Fruit fly (Drosophila melanogaster) whole organism, wandering third instar larva: ENCODE measurements around the gene CG13075.

Source experiments
- Abd-B ChIP-seq: fragments of >200 bp; optimal IDR thresholded peaks from 2 replicates; lab custom pipeline; 2017; ENCODE audit warnings: missing biosample characterization, missing genetic modification characterization
- CG32264 ChIP-seq: fragments of 200-800 bp; sonication (Bioruptor generic); optimal IDR thresholded peaks from 2 replicates; lab custom pipeline; 2016; ENCODE audit warnings: missing biosample characterization, missing genetic modification characterization
- CG9705 ChIP-seq: fragments of 200-800 bp; sonication (Bioruptor generic); optimal IDR thresholded peaks from 2 replicates; lab custom pipeline; 2018; ENCODE audit warnings: missing biosample characterization, mild to moderate bottlenecking, missing genetic modification characterization
- CrebA ChIP-seq: fragments of 200-800 bp; sonication (Bioruptor generic); optimal IDR thresholded peaks from 2 replicates; lab custom pipeline; 2016; ENCODE audit warnings: missing biosample characterization, mild to moderate bottlenecking, missing genetic modification characterization, borderline replicate concordance
- Dif ChIP-seq: fragments of 200-275, 200-300 bp; sonication (Bioruptor generic); optimal IDR thresholded peaks from 2 replicates; lab custom pipeline; 2018; ENCODE audit warnings: missing biosample characterization, missing genetic modification characterization; ENCODE audit not compliant: partially characterized antibody
- HLH106 ChIP-seq: fragments of 200-800 bp; optimal IDR thresholded peaks from 3 replicates; lab custom pipeline; 2019; ENCODE audit warnings: missing biosample characterization, mild to moderate bottlenecking, missing genetic modification characterization, moderate library complexity
- Hnf4 ChIP-seq: fragments of 200-800 bp; sonication (Bioruptor generic); optimal IDR thresholded peaks from 2 replicates; lab custom pipeline; 2016; ENCODE audit warnings: missing biosample characterization, mild to moderate bottlenecking, missing genetic modification characterization
- Hr78 ChIP-seq: fragments of >200 bp; optimal IDR thresholded peaks from 2 replicates; lab custom pipeline; 2017; ENCODE audit warnings: missing biosample characterization, missing genetic modification characterization
- Hr83 ChIP-seq: fragments of 200-300 bp; sonication (Bioruptor generic); optimal IDR thresholded peaks from 2 replicates; lab custom pipeline; 2016; ENCODE audit warnings: missing biosample characterization, mild to moderate bottlenecking, missing genetic modification characterization, moderate library complexity; ENCODE audit not compliant: poor library complexity, severe bottlenecking
- Jra ChIP-seq: sonication (Bioruptor generic); optimal IDR thresholded peaks from 2 replicates; lab custom pipeline; 2016; ENCODE audit warnings: missing biosample characterization, missing genetic modification characterization
- Mio ChIP-seq: sonication (Bioruptor generic); optimal IDR thresholded peaks from 2 replicates; lab custom pipeline; 2016; ENCODE audit warnings: missing biosample characterization, missing genetic modification characterization
- Myc ChIP-seq: fragments of >200 bp; optimal IDR thresholded peaks from 2 replicates; lab custom pipeline; 2017
- N ChIP-seq: fragments of >200 bp; optimal IDR thresholded peaks from 2 replicates; lab custom pipeline; 2018; ENCODE audit warnings: missing biosample characterization, missing external identifiers, missing genetic modification characterization
- OdsH ChIP-seq: fragments of 200-800 bp; sonication (Bioruptor generic); optimal IDR thresholded peaks from 2 replicates; lab custom pipeline; 2016; ENCODE audit warnings: missing biosample characterization, mild to moderate bottlenecking, missing genetic modification characterization
- Rel ChIP-seq, 2 experiments: fragments of 200-800 bp; sonication (Bioruptor generic) in 1 of 2; optimal IDR thresholded peaks; 2 replicates in 1 of 2; 3 replicates in 1 of 2; lab custom pipeline; 2016 to 2019; ENCODE audit warnings: mild to moderate bottlenecking in 2 of 2, missing biosample characterization in 2 of 2, missing genetic modification characterization in 2 of 2, moderate library complexity in 1 of 2
- Sp1 ChIP-seq: fragments of 200-800 bp; sonication (Bioruptor generic); optimal IDR thresholded peaks from 3 replicates; lab custom pipeline; 2019; ENCODE audit warnings: missing biosample characterization, mild to moderate bottlenecking, missing genetic modification characterization, moderate library complexity
- Vsx2 ChIP-seq: fragments of 200-300, 225-300 bp; sonication (Bioruptor generic); optimal IDR thresholded peaks from 2 replicates; lab custom pipeline; 2018; ENCODE audit warnings: missing biosample characterization, missing genetic modification characterization; ENCODE audit not compliant: partially characterized antibody
- br ChIP-seq: fragments of 200-800 bp; sonication (Bioruptor generic); optimal IDR thresholded peaks from 2 replicates; lab custom pipeline; 2016; ENCODE audit warnings: missing biosample characterization, missing genetic modification characterization
- brk ChIP-seq: fragments of 200-800 bp; sonication (Bioruptor generic); optimal IDR thresholded peaks from 2 replicates; lab custom pipeline; 2016; ENCODE audit warnings: missing biosample characterization, mild to moderate bottlenecking, missing genetic modification characterization
- dl ChIP-seq, 2 experiments: fragments of 175-275, 200-275 bp in 1 of 2; fragments of 200-275 bp in 1 of 2; sonication (Bioruptor generic); optimal IDR thresholded peaks; lab custom pipeline; 2018; ENCODE audit warnings: mild to moderate bottlenecking in 2 of 2, missing biosample characterization in 2 of 2, missing genetic modification characterization in 2 of 2, moderate library complexity in 2 of 2; ENCODE audit not compliant: partially characterized antibody in 2 of 2, insufficient read depth in 1 of 2
- dmrt93B ChIP-seq: fragments of 200-800 bp; sonication (Bioruptor generic); optimal IDR thresholded peaks from 2 replicates; lab custom pipeline; 2018; ENCODE audit warnings: missing biosample characterization, mild to moderate bottlenecking, missing genetic modification characterization
- dsf ChIP-seq: sonication (Bioruptor generic); optimal IDR thresholded peaks from 2 replicates; lab custom pipeline; 2016; ENCODE audit warnings: missing biosample characterization, missing genetic modification characterization, borderline replicate concordance
- foxo ChIP-seq, 2 experiments: fragments of 200-800 bp; sonication (Bioruptor generic); optimal IDR thresholded peaks; 2 replicates in 1 of 2; 3 replicates in 1 of 2; lab custom pipeline; 2016 to 2017; ENCODE audit warnings: missing biosample characterization in 2 of 2, missing genetic modification characterization in 2 of 2
- fru ChIP-seq: fragments of 200-800 bp; sonication (Bioruptor generic); optimal IDR thresholded peaks from 3 replicates; lab custom pipeline; 2016; ENCODE audit warnings: missing biosample characterization, mild to moderate bottlenecking, missing genetic modification characterization
- h ChIP-seq: fragments of 200-800 bp; sonication (Bioruptor generic); optimal IDR thresholded peaks from 3 replicates; lab custom pipeline; 2016; ENCODE audit warnings: missing biosample characterization, mild to moderate bottlenecking, missing genetic modification characterization
- jim ChIP-seq: fragments of 175-275, 200-325 bp; sonication (Bioruptor generic); optimal IDR thresholded peaks from 2 replicates; lab custom pipeline; 2016; ENCODE audit warnings: missing biosample characterization, mild to moderate bottlenecking, missing genetic modification characterization
- lola ChIP-seq: fragments of >200 bp; optimal IDR thresholded peaks from 2 replicates; lab custom pipeline; 2017; ENCODE audit warnings: missing biosample characterization, missing genetic modification characterization
- pan ChIP-seq: fragments of >200 bp; optimal IDR thresholded peaks from 2 replicates; lab custom pipeline; 2017
- psq ChIP-seq: fragments of 200-800 bp; sonication (Bioruptor generic); optimal IDR thresholded peaks from 3 replicates; lab custom pipeline; 2017; ENCODE audit warnings: missing biosample characterization, mild to moderate bottlenecking, missing genetic modification characterization, moderate library complexity
- rgr ChIP-seq: fragments of 200-800 bp; sonication (Bioruptor generic); optimal IDR thresholded peaks from 3 replicates; lab custom pipeline; 2016; ENCODE audit warnings: missing biosample characterization, mild to moderate bottlenecking, missing genetic modification characterization
- sage ChIP-seq: fragments of 200-800 bp; sonication (Bioruptor generic); optimal IDR thresholded peaks from 2 replicates; lab custom pipeline; 2016; ENCODE audit warnings: missing biosample characterization, mild to moderate bottlenecking, missing genetic modification characterization
- sv ChIP-seq: fragments of 200-800 bp; sonication (Bioruptor generic); optimal IDR thresholded peaks from 3 replicates; lab custom pipeline; 2016; ENCODE audit warnings: missing biosample characterization, missing genetic modification characterization
- tai ChIP-seq: sonication (Bioruptor generic); optimal IDR thresholded peaks from 2 replicates; lab custom pipeline; 2016; ENCODE audit warnings: missing biosample characterization, missing genetic modification characterization
- woc ChIP-seq: sonication (Bioruptor generic); optimal IDR thresholded peaks from 2 replicates; lab custom pipeline; 2016; ENCODE audit warnings: missing biosample characterization, mild to moderate bottlenecking, missing genetic modification characterization

The CG13075 gene

DNA sequence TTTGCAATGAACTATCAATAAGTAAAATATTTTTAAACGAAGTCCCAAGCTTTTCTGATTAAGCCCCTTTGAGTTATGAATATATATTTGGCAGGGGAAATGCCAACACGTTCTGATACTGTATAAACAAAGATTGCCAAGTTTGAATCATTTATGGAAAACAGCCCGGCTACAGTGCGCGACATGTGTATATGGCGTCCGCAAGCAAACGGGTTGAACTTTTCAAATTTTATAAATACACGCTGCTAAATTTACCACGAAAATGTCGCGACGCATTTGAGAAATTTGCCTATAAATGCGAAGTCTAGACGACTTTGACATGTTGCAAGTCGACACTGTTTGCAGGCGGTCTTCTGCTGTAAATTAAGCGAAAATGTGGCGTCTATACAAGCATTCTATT lies 35.7 kb upstream of the CG13075 start (continued):
- TF ChIP-seq dmrt93B (GFP tag; lab: Kevin White, UChicago) (peak; percentile 13), HLH106 (tag; lab: Kevin White, UChicago) (peak; percentile 67), Vsx2 (GFP tag; lab: Kevin White, UChicago) (no peak)

DNA sequence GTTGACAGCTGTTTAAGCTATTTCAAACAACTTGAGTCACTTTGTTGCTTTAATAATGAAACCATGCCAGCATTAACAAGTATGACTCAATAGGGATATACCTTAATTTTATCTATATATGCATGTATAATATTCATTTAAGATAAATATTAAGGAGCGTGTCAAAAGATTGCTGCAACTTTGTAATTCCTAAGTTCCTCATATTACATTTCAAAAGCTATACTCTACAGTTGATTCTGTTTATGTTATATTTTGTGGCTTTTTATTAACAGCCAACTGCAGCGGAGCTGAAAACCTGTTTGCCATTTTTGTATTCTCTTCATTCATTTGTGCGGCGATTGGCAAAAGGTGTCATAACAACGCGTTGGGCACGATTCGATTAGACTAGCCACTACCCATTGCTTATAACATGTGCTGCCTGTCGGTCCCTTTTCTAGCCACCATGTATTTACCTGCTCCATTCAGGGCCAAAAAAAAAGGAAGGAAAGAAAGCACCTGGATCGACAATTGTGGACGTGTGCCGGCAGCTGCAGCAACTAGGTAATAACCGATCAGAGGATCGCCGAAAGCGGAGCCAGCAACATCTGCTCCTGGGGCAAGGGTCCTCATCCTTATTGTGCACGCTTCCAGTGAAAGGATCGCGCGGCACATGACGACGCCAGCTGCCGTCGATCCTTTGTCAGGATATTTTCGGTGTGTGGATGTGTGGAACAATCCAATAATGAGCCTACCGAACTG lies 34.9 kb upstream of the CG13075 start:
- TF ChIP-seq sage (GFP tag; lab: Kevin White, UChicago) (peak; percentile 3), foxo (GFP tag; optimal IDR thresholded peaks at IDR 0.05; lab: Kevin White, UChicago) (no peak), Sp1 (GFP tag; lab: Kevin White, UChicago) (no peak), dl (GFP tag; optimal IDR thresholded peaks at IDR 0.05; lab: Kevin White, UChicago; ENCODE audit: insufficient read depth in 1 of 2, partially characterized antibody in 2 of 2) (peak in 1 of 2 experiments; percentile 14), Hr83 (GFP tag; lab: Kevin White, UChicago) (no peak), fru (GFP tag; lab: Kevin White, UChicago) (no peak), rgr (GFP tag; lab: Kevin White, UChicago) (peak; percentile 15), psq (GFP tag; lab: Kevin White, UChicago) (no peak), Hr78 (GFP tag; lab: Kevin White, UChicago) (no peak), Mio (GFP tag; lab: Kevin White, UChicago) (no peak), Jra (GFP tag; lab: Kevin White, UChicago) (no peak), brk (GFP tag; lab: Kevin White, UChicago) (no peak), HLH106 (tag; lab: Kevin White, UChicago) (no peak), CG9705 (GFP tag; lab: Kevin White, UChicago) (no peak), lola (GFP tag; lab: Kevin White, UChicago) (no peak), sv (no peak), Abd-B (GFP tag; lab: Kevin White, UChicago) (no peak), Rel (GFP tag; optimal IDR thresholded peaks at IDR 0.05; lab: Kevin White, UChicago) (no peak), Rel (tag; optimal IDR thresholded peaks at IDR 0.05; lab: Kevin White, UChicago) (no peak), Myc (no peak), Dif (GFP tag; lab: Kevin White, UChicago) (no peak), tai (GFP tag; lab: Kevin White, UChicago) (no peak), CG32264 (GFP tag; lab: Kevin White, UChicago) (no peak), h (GFP tag; lab: Kevin White, UChicago) (no peak), jim (GFP tag; lab: Kevin White, UChicago) (no peak), dsf (GFP tag; lab: Kevin White, UChicago) (no peak), OdsH (GFP tag; lab: Kevin White, UChicago) (no peak), woc (GFP tag; lab: Kevin White, UChicago) (peak; percentile 1), Hnf4 (GFP tag; lab: Kevin White, UChicago) (no peak), Vsx2 (GFP tag; lab: Kevin White, UChicago) (no peak), br (no peak), pan (lab: Kevin White, UChicago) (no peak)

DNA sequence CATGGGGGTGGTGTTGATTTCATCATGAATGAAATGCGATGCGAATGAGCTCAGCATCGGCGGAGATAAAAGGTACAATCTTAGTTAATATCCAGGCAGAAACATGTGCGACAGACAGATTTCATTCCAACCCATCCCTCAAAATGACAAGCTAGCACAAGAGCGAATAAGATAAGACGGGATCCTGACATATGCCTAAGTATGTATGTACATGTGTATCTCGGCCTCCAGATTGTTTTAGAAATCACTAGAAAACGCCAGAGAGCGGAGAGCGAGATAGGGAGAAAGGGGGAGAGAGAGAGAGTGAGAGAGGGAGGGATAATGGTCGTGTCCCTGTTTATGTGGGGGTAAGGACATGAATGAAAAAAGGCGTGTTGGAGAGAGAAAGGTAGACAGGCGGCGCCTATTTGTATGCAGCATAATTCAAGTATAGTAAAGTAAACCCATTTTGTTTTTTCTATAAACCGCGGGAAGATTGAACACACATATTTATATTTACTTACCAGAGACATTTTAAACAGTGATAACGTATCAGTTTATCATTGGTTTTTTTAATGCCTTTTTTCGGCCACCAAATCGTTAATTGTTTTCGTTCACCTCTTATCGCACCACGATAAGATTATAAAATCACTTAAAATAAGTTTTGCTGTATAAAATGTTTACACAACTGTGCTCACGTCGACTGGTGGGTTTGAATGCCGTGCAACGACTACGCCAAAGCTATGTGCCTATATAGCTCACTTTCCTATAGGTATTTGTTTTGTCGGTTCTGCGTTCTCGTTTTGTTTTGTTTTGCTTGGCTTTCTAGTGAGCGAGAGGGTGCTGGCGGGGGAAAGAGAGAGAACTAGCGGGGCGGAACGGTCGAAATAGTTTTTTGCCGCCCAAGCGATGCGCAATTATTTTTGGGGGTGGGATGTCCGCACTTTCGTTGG lies 33.6 kb upstream of the CG13075 start:
- TF ChIP-seq Hr83 (GFP tag; lab: Kevin White, UChicago) (peak; percentile 6), Rel (GFP tag; optimal IDR thresholded peaks at IDR 0.05; lab: Kevin White, UChicago) (no peak), Rel (tag; optimal IDR thresholded peaks at IDR 0.05; lab: Kevin White, UChicago) (peak; percentile 5), Jra (GFP tag; lab: Kevin White, UChicago) (peak; percentile 38), Sp1 (GFP tag; lab: Kevin White, UChicago) (peak; percentile 63), dmrt93B (GFP tag; lab: Kevin White, UChicago) (no peak), N (GFP tag; lab: Kevin White, UChicago) (no peak), Dif (GFP tag; lab: Kevin White, UChicago) (no peak), h (GFP tag; lab: Kevin White, UChicago) (peak; percentile 58), Abd-B (GFP tag; lab: Kevin White, UChicago) (no peak), OdsH (GFP tag; lab: Kevin White, UChicago) (no peak), br (peak; percentile 2), sv (peak; percentile 32), rgr (GFP tag; lab: Kevin White, UChicago) (no peak), brk (GFP tag; lab: Kevin White, UChicago) (peak; percentile 27), Mio (GFP tag; lab: Kevin White, UChicago) (no peak), Hnf4 (GFP tag; lab: Kevin White, UChicago) (peak; percentile 22), foxo (GFP tag; optimal IDR thresholded peaks at IDR 0.05; lab: Kevin White, UChicago) (no peak), CrebA (GFP tag; lab: Kevin White, UChicago) (peak; percentile 64)
- TF ChIP-seq, all 38 proteins: peak for 10
